Fruit fly (Drosophila melanogaster) whole organism, embryonic: Measurements from ENCODE around the gene CG31809.

Experiments
- Atf-2 ChIP-seq: fragments of 200-800 bp; sonication (Bioruptor generic); optimal IDR thresholded peaks from 2 replicates; lab custom pipeline; 2016; ENCODE audit warnings: missing biosample characterization, missing genetic modification characterization
- B-H1 ChIP-seq: fragments of 200-800 bp; sonication (Bioruptor generic); IDR thresholded peaks from 3 replicates; pipeline ENCODE4 v1.3.6; 2022; ENCODE audit warnings: missing biosample characterization, missing genetic modification characterization
- Bdp1 ChIP-seq: fragments of 200-800 bp; sonication (Bioruptor generic); optimal IDR thresholded peaks from 3 replicates; lab custom pipeline; 2016; ENCODE audit warnings: missing biosample characterization, missing genetic modification characterization
- CG12659 ChIP-seq: fragments of 200-800 bp; sonication (Bioruptor generic); optimal IDR thresholded peaks from 3 replicates; lab custom pipeline; 2017; ENCODE audit warnings: mild to moderate bottlenecking, missing biosample characterization, missing genetic modification reagents, missing genetic modification characterization
- CG12769 ChIP-seq: fragments of 200-800 bp; sonication (Bioruptor generic); optimal IDR thresholded peaks from 2 replicates; lab custom pipeline; 2019; ENCODE audit warnings: missing biosample characterization, mild to moderate bottlenecking, missing genetic modification characterization, moderate library complexity
- CG13123 ChIP-seq: fragments of 200-800 bp; sonication (Bioruptor generic); optimal IDR thresholded peaks from 2 replicates; lab custom pipeline; 2016; ENCODE audit warnings: missing biosample characterization, missing genetic modification characterization
- CG13287 ChIP-seq: fragments of 200-800 bp; sonication (Bioruptor generic); IDR thresholded peaks from 2 replicates; pipeline ENCODE4 v1.3.6; 2022; ENCODE audit warnings: missing biosample characterization, missing genetic modification characterization; ENCODE audit not compliant: partially characterized antibody
- CG14050 ChIP-seq: fragments of 200-800 bp; sonication (Bioruptor generic); IDR thresholded peaks from 3 replicates; pipeline ENCODE4 v1.3.6; 2022; ENCODE audit warnings: missing biosample characterization, missing genetic modification characterization
- CG14441 ChIP-seq: fragments of 200-800 bp; sonication (Bioruptor generic); IDR thresholded peaks from 2 replicates; pipeline ENCODE4 v1.3.6; 2022; ENCODE audit warnings: missing biosample characterization, missing genetic modification characterization
- CG14710 ChIP-seq: fragments of 200-800 bp; sonication (Bioruptor generic); optimal IDR thresholded peaks from 3 replicates; lab custom pipeline; 2019; ENCODE audit warnings: missing biosample characterization, mild to moderate bottlenecking, missing genetic modification characterization, moderate library complexity
- CG15073 ChIP-seq: fragments of 200-800 bp; sonication (Bioruptor generic); optimal IDR thresholded peaks from 2 replicates; lab custom pipeline; 2016; ENCODE audit warnings: missing biosample characterization, missing genetic modification characterization
- CG1647 ChIP-seq: fragments of 200-800 bp; sonication (Bioruptor generic); optimal IDR thresholded peaks from 3 replicates; lab custom pipeline; 2016; ENCODE audit warnings: missing biosample characterization, missing genetic modification characterization
- CG16813 ChIP-seq: fragments of 200-800 bp; sonication (Bioruptor generic); IDR thresholded peaks from 3 replicates; pipeline ENCODE4 v1.3.6; 2022; ENCODE audit warnings: missing biosample characterization, missing genetic modification characterization; ENCODE audit not compliant: partially characterized antibody
- CG2116 ChIP-seq: fragments of 200-800 bp; sonication (Bioruptor generic); optimal IDR thresholded peaks from 3 replicates; lab custom pipeline; 2018; ENCODE audit warnings: missing biosample characterization, mild to moderate bottlenecking, missing genetic modification characterization
- CG2678 ChIP-seq: fragments of 200-800 bp; sonication (Bioruptor generic); optimal IDR thresholded peaks from 3 replicates; lab custom pipeline; 2019; ENCODE audit warnings: missing biosample characterization, mild to moderate bottlenecking, missing genetic modification characterization, moderate library complexity
- CG31224 ChIP-seq: fragments of 200-800 bp; sonication (Bioruptor generic); IDR thresholded peaks from 2 replicates; pipeline ENCODE4 v1.3.6; 2022; ENCODE audit warnings: missing biosample characterization, missing genetic modification characterization
- CG33557 ChIP-seq: fragments of 200-800 bp; sonication (Bioruptor generic); optimal IDR thresholded peaks from 2 replicates; lab custom pipeline; 2019; ENCODE audit warnings: missing biosample characterization, mild to moderate bottlenecking, missing genetic modification characterization, moderate library complexity
- CG34376 ChIP-seq: fragments of 200-800 bp; sonication (Bioruptor generic); optimal IDR thresholded peaks from 2 replicates; lab custom pipeline; 2018; ENCODE audit warnings: missing biosample characterization, mild to moderate bottlenecking, missing genetic modification characterization
- CG6765 ChIP-seq: fragments of 200-800 bp; sonication (Bioruptor generic); optimal IDR thresholded peaks from 3 replicates; lab custom pipeline; 2017; ENCODE audit warnings: missing biosample characterization, mild to moderate bottlenecking, missing genetic modification characterization
- CG9437 ChIP-seq: fragments of 200-800 bp; sonication (Bioruptor generic); optimal IDR thresholded peaks from 2 replicates; lab custom pipeline; 2018; ENCODE audit warnings: missing biosample characterization, mild to moderate bottlenecking, missing genetic modification characterization
- Deaf1 ChIP-seq: fragments of 200-800 bp; optimal IDR thresholded peaks from 3 replicates; lab custom pipeline; 2019; ENCODE audit warnings: missing biosample characterization, mild to moderate bottlenecking, missing genetic modification characterization, moderate library complexity
- Dfd ChIP-seq, 2 experiments: fragments of >200 bp; optimal IDR thresholded peaks; 2 replicates each; lab custom pipeline; 2017; ENCODE audit warnings: missing biosample characterization in 2 of 2, missing genetic modification characterization in 2 of 2
- Fer3 ChIP-seq: fragments of 200-800 bp; sonication (Bioruptor generic); optimal IDR thresholded peaks from 2 replicates; lab custom pipeline; 2018; ENCODE audit warnings: missing biosample characterization, mild to moderate bottlenecking, missing genetic modification characterization, moderate library complexity
- HmgZ ChIP-seq: fragments of 200-800 bp; sonication (Bioruptor generic); optimal IDR thresholded peaks from 2 replicates; lab custom pipeline; 2018; ENCODE audit warnings: missing biosample characterization, mild to moderate bottlenecking, missing genetic modification characterization
- NFAT ChIP-seq: fragments of 200-800 bp; sonication (Bioruptor generic); IDR thresholded peaks from 2 replicates; pipeline ENCODE4 v1.3.6; 2022; ENCODE audit warnings: missing biosample characterization, missing genetic modification characterization
- Oli ChIP-seq: fragments of 200-800 bp; sonication (Bioruptor generic); optimal IDR thresholded peaks from 2 replicates; lab custom pipeline; 2018; ENCODE audit warnings: missing biosample characterization, mild to moderate bottlenecking, missing genetic modification characterization, moderate library complexity
- Opbp ChIP-seq: fragments of 200-800 bp; sonication (Bioruptor generic); IDR thresholded peaks from 3 replicates; pipeline ENCODE4 v1.3.6; 2022; ENCODE audit warnings: missing biosample characterization, missing genetic modification characterization; ENCODE audit not compliant: partially characterized antibody
- Stat92E ChIP-seq, 3 experiments: fragments of >200 bp in 2 of 3; fragments of 200-800 bp in 1 of 3; sonication (Bioruptor generic) in 1 of 3; optimal IDR thresholded peaks; 2 replicates each; lab custom pipeline; 2017 to 2019; ENCODE audit warnings: missing biosample characterization in 3 of 3, missing genetic modification characterization in 3 of 3, mild to moderate bottlenecking in 1 of 3, moderate library complexity in 1 of 3
- ap ChIP-seq: fragments of 200-800 bp; sonication (Bioruptor generic); IDR thresholded peaks from 2 replicates; pipeline ENCODE4 v1.3.6; 2022; ENCODE audit warnings: missing biosample characterization, missing genetic modification characterization
- bbx ChIP-seq: fragments of 200-800 bp; sonication (Bioruptor generic); IDR thresholded peaks from 2 replicates; pipeline ENCODE4 v1.3.6; 2022; ENCODE audit warnings: missing biosample characterization, missing genetic modification characterization; ENCODE audit not compliant: partially characterized antibody
- bcd ChIP-seq: fragments of 200-800 bp; sonication (Bioruptor generic); optimal IDR thresholded peaks from 2 replicates; lab custom pipeline; 2017; ENCODE audit warnings: missing biosample characterization, mild to moderate bottlenecking, missing genetic modification characterization
- btn ChIP-seq: fragments of 200-800 bp; sonication (Bioruptor generic); optimal IDR thresholded peaks from 2 replicates; lab custom pipeline; 2016; ENCODE audit warnings: missing biosample characterization, missing genetic modification characterization
- crc ChIP-seq: fragments of 200-800 bp; sonication (Bioruptor generic); optimal IDR thresholded peaks from 2 replicates; lab custom pipeline; 2016; ENCODE audit warnings: missing biosample characterization, missing genetic modification characterization
- crol ChIP-seq: fragments of 200-800 bp; sonication (Bioruptor generic); IDR thresholded peaks from 2 replicates; pipeline ENCODE4 v1.3.6; 2022; ENCODE audit warnings: missing biosample characterization, missing genetic modification characterization
- dpn ChIP-seq, 2 experiments: fragments of 200-800 bp; sonication (Bioruptor generic); optimal IDR thresholded peaks; 3 replicates each; lab custom pipeline; 2016; ENCODE audit warnings: missing biosample characterization in 2 of 2, missing genetic modification characterization in 2 of 2
- fd102C ChIP-seq: fragments of 200-800 bp; sonication (Bioruptor generic); optimal IDR thresholded peaks from 2 replicates; lab custom pipeline; 2018; ENCODE audit warnings: missing biosample characterization, mild to moderate bottlenecking, missing genetic modification characterization, moderate library complexity
- fd3F ChIP-seq: fragments of 200-800 bp; sonication (Bioruptor generic); optimal IDR thresholded peaks from 2 replicates; lab custom pipeline; 2018; ENCODE audit warnings: missing biosample characterization, mild to moderate bottlenecking, missing genetic modification characterization, moderate library complexity
- ftz-f1 ChIP-seq: fragments of 200-800 bp; sonication (Bioruptor generic); optimal IDR thresholded peaks from 2 replicates; lab custom pipeline; 2016; ENCODE audit warnings: missing biosample characterization, missing genetic modification characterization
- gt ChIP-seq: fragments of 200-800 bp; sonication (Bioruptor generic); IDR thresholded peaks from 2 replicates; pipeline ENCODE4 v1.3.6; 2022; ENCODE audit warnings: missing biosample characterization, missing genetic modification characterization
- hkb ChIP-seq, 2 experiments: fragments of 200-800 bp in 1 of 2; fragments of >200 bp in 1 of 2; sonication (Bioruptor generic) in 1 of 2; IDR thresholded peaks in 1 of 2; optimal IDR thresholded peaks in 1 of 2; 2 replicates each; pipeline versions ENCODE4 v1.3.6 to Lab custom; 2017 to 2022; ENCODE audit warnings: missing biosample characterization in 1 of 2, missing genetic modification characterization in 1 of 2
- nmo ChIP-seq: fragments of 200-800 bp; sonication (Bioruptor generic); optimal IDR thresholded peaks from 2 replicates; lab custom pipeline; 2018; ENCODE audit warnings: missing biosample characterization, mild to moderate bottlenecking, missing genetic modification characterization, moderate library complexity
- rib ChIP-seq: fragments of 200-800 bp; sonication (Bioruptor generic); IDR thresholded peaks from 2 replicates; pipeline ENCODE4 v1.3.6; 2022; ENCODE audit warnings: missing biosample characterization, missing genetic modification characterization
- salm ChIP-seq: fragments of 200-800 bp; sonication (Bioruptor generic); optimal IDR thresholded peaks from 2 replicates; lab custom pipeline; 2018; ENCODE audit warnings: missing biosample characterization, mild to moderate bottlenecking, missing genetic modification characterization
- sima ChIP-seq: fragments of 200-800 bp; sonication (Bioruptor generic); optimal IDR thresholded peaks from 2 replicates; lab custom pipeline; 2016; ENCODE audit warnings: missing biosample characterization, missing genetic modification characterization
- slou ChIP-seq: fragments of 200-800 bp; sonication (Bioruptor generic); optimal IDR thresholded peaks from 3 replicates; lab custom pipeline; 2016; ENCODE audit warnings: missing biosample characterization, missing genetic modification characterization
- sug ChIP-seq: fragments of 200-800 bp; optimal IDR thresholded peaks from 2 replicates; lab custom pipeline; 2019; ENCODE audit warnings: missing biosample characterization, mild to moderate bottlenecking, missing genetic modification characterization, moderate library complexity
- wor ChIP-seq: fragments of 200-800 bp; sonication (Bioruptor generic); IDR thresholded peaks from 2 replicates; pipeline ENCODE4 v1.3.6; 2022; ENCODE audit warnings: missing biosample characterization, missing genetic modification characterization
- zen2 ChIP-seq: fragments of 200-800 bp; sonication (Bioruptor generic); IDR thresholded peaks from 3 replicates; pipeline ENCODE4 v1.3.6; 2022; ENCODE audit warnings: missing biosample characterization, missing genetic modification characterization; ENCODE audit not compliant: partially characterized antibody
- zf30C ChIP-seq: fragments of 200-800 bp; sonication (Bioruptor generic); optimal IDR thresholded peaks from 3 replicates; lab custom pipeline; 2018; ENCODE audit warnings: missing biosample characterization, mild to moderate bottlenecking, missing genetic modification characterization
- zfh2 ChIP-seq: fragments of 200-800 bp; sonication (Bioruptor generic); optimal IDR thresholded peaks from 2 replicates; lab custom pipeline; 2016; ENCODE audit warnings: missing biosample characterization, missing genetic modification characterization

Gene CG31809

DNA sequence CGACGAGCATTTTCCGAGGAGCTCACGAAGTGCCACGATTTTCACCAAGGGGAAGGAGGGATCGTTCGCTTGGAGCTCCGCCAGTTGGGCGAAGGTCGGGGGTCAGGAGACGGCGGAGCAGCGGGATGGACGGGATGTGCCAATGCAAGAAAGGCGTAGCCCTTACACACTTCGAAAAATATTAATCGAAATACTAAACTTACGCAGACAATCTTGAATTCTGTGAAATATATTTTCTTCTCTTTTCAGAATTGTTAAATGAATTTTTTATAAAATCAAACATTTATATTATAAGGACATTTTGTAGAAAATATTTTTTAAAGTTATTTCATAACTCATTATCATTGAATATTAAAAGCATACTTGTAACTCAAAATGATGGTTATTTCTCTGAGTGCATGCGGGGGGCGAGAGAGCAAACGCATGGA lies 10.4 kb upstream of the CG31809 start (continued):
- TF ChIP-seq CG31224 (GFP tag; lab: Robert Waterston, UW) (no peak), zfh2 (GFP tag; lab: Kevin White, UChicago) (no peak), Oli (tag; lab: Kevin White, UChicago) (peak; percentile 61), sima (no peak), CG13287 (GFP tag; lab: Robert Waterston, UW) (no peak), Opbp (no peak; the same call in 2 of the 3 replicates), NFAT (GFP tag; lab: Robert Waterston, UW) (no peak), CG2116 (no peak), rib (GFP tag; lab: Robert Waterston, UW) (no peak), CG34376 (GFP tag; lab: Kevin White, UChicago) (no peak), bcd (peak; percentile 61), Bdp1 (GFP tag; lab: Kevin White, UChicago) (no peak), CG2678 (tag; lab: Kevin White, UChicago) (no peak), gt (GFP tag; lab: Robert Waterston, UW) (no peak), sug (tag; lab: Kevin White, UChicago) (no peak), hkb (optimal IDR thresholded peaks at IDR 0.05; lab: Kevin White, UChicago) (no peak), hkb (GFP tag; IDR thresholded peaks at IDR 0.05; lab: Robert Waterston, UW) (peak; percentile 53; the same call in 1 of the 2 replicates), CG14441 (GFP tag; lab: Robert Waterston, UW) (no peak), fd102C (GFP tag; lab: Kevin White, UChicago) (no peak), HmgZ (no peak), dpn (GFP tag; optimal IDR thresholded peaks at IDR 0.05; lab: Kevin White, UChicago) (peak in 1 of 2 experiments; percentile 23), ap (GFP tag; lab: Robert Waterston, UW) (0 out of 2 replicates have a peak, but pooled peaks have one; percentile 13), CG14710 (tag; lab: Kevin White, UChicago) (no peak), bbx (GFP tag; lab: Robert Waterston, UW) (no peak), btn (no peak), zf30C (GFP tag; lab: Kevin White, UChicago) (no peak), CG12769 (tag; lab: Kevin White, UChicago) (peak; percentile 89), CG15073 (GFP tag; lab: Kevin White, UChicago) (no peak), nmo (GFP tag; lab: Kevin White, UChicago) (peak; percentile 66), B-H1 (peak; percentile 32; the same call in 1 of the 3 replicates), CG14050 (peak; percentile 45; the same call in 1 of the 3 replicates), Deaf1 (tag; lab: Kevin White, UChicago) (peak; percentile 91), salm (tag; lab: Kevin White, UChicago) (no peak), CG6765 (no peak), CG9437 (GFP tag; lab: Kevin White, UChicago) (peak; percentile 44), fd3F (GFP tag; lab: Kevin White, UChicago) (peak; percentile 1), slou (GFP tag; lab: Kevin White, UChicago) (no peak), CG1647 (GFP tag; lab: Kevin White, UChicago) (no peak), crol (peak; percentile 72), crc (GFP tag; lab: Kevin White, UChicago) (no peak), ftz-f1 (no peak), CG13123 (no peak), CG16813 (GFP tag; lab: Robert Waterston, UW) (no peak), zen2 (GFP tag; lab: Robert Waterston, UW) (no peak), wor (no peak; the same call in 1 of the 2 replicates), Dfd (GFP tag; optimal IDR thresholded peaks at IDR 0.05; lab: Kevin White, UChicago) (no peak), Stat92E (GFP tag; optimal IDR thresholded peaks at IDR 0.05; lab: Kevin White, UChicago) (no peak), CG12659 (GFP tag; lab: Kevin White, UChicago) (peak; percentile 57), Fer3 (tag; lab: Kevin White, UChicago) (peak; percentile 19), Atf-2 (no peak), CG33557 (no peak)
